Fruit fly (Drosophila melanogaster): Measurements from ENCODE around the gene CG5177.

dm6 chr2L:7452093-7452492 lies 47.1 kb downstream of the CG5177 start:
- no peak for TF ChIP-seq fd96Ca (GFP tag; IDR thresholded peaks at IDR 0.05)
- no peak for TF ChIP-seq Ets98B (GFP tag; IDR thresholded peaks at IDR 0.05)

Measured in whole organism, pupa.